Fruit fly (Drosophila melanogaster): ENCODE measurements around the gene CG13088.

- no peak for TF ChIP-seq Abd-B (GFP tag; optimal IDR thresholded peaks at IDR 0.05)
- no peak for TF ChIP-seq OdsH (GFP tag; optimal IDR thresholded peaks at IDR 0.05)
- no peak for TF ChIP-seq jim (GFP tag; optimal IDR thresholded peaks at IDR 0.05)
- TF ChIP-seq sage (GFP tag; optimal IDR thresholded peaks at IDR 0.05): no peak
- no peak for TF ChIP-seq h (GFP tag; optimal IDR thresholded peaks at IDR 0.05)
- no peak for TF ChIP-seq Hr78 (GFP tag; optimal IDR thresholded peaks at IDR 0.05)
- TF ChIP-seq usp (GFP tag; optimal IDR thresholded peaks at IDR 0.05): no peak
Measured at dm6 chr2L:8538449-8539050, 49.8 kb downstream of the CG13088 start.
